Worm (Caenorhabditis elegans): ENCODE data around the gene lmd-5.

lmd-5 gene

DNA sequence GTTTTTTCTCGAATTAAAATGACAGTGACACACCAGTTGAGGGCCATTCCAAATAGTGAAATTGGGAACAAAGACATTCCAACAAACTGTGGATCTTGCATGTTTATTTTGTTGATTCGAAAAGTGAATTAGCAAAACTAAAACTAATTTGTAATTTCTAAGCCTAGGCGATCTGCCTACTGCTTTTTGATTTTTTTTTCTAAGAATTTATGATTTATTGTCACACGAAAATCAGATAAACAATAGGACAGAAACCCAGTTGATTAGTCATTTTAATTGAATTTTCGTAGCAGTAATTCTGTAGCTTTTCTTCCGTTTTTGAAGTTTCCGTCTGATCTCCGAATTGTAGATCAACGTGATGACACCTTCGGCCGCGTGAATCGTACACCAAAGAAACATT is 4.7 kb upstream of the lmd-5 start, which contains the start of gene srx-33:
Gene srx-33, minus strand, starts transcription at position 101 of the 400 bp plus-strand sequence.
- TF ChIP-seq tlp-1 (tag; optimal IDR thresholded peaks at IDR 0.05) (no peak), nhr-28 (tag; optimal IDR thresholded peaks at IDR 0.05) (no peak), rnt-1 (tag; optimal IDR thresholded peaks at IDR 0.05) (no peak), ztf-4 (tag; optimal IDR thresholded peaks at IDR 0.05) (no peak), nhr-76 (tag; optimal IDR thresholded peaks at IDR 0.05) (no peak), ceh-82 (tag; optimal IDR thresholded peaks at IDR 0.05) (no peak), nhr-12 (tag; optimal IDR thresholded peaks at IDR 0.05) (no peak)

DNA sequence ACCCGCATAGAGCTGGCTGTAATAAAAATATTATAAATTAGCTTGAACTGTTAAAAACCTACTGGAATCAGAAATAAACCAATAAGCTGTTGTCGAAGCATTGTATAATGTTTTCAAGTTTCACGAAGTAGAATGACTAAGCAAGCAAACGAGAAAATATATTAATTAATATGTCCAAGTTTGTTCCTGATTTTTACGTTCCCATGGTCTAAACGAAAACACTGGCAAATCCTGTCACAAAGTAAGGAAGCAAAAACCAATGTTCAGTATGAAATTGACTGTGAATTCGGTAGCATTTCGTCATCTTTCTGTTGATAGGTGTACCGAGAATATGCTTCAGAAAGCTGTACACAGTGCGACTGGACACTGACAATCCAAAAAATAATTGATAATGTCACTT is 3.3 kb upstream of the lmd-5 start, which contains the start of gene srx-34:
Gene srx-34, minus strand, starts transcription at position 101 of the 400 bp plus-strand sequence.
- TF ChIP-seq unc-30 (tag; optimal IDR thresholded peaks at IDR 0.05) (no peak), snpc-4 (tag; optimal IDR thresholded peaks at IDR 0.05) (no peak), mep-1 (tag; optimal IDR thresholded peaks at IDR 0.05) (no peak), ceh-88 (GFP tag; IDR thresholded peaks at IDR 0.05) (no peak), unc-98 (GFP tag; IDR thresholded peaks at IDR 0.05) (no peak)

DNA sequence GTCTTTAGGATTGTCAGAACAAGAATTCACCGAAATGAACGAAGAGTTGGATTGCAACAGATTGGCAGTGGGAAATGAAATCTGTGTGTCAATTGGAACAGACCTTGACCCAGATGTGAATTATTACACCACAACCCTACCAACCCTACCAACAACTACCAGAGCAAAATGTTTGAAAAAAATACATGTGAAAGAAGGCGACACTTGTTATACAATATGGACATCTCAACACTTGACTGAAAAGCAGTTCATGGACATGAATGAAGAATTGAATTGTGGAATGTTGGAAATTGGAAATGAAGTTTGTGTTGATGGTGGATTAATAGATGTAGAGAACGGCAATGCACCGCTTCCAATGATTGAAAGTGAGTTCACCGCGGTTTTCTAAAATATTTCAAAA is 521 bp downstream of the lmd-5 start:
- TF ChIP-seq nhr-71 (tag; optimal IDR thresholded peaks at IDR 0.05) (no peak), hlh-17 (GFP tag; optimal IDR thresholded peaks at IDR 0.05; ENCODE audit: borderline replicate concordance) (no peak), xbp-1 (tag; optimal IDR thresholded peaks at IDR 0.05) (no peak), efl-3 (GFP tag; optimal IDR thresholded peaks at IDR 0.05) (no peak), unc-86 (tag; optimal IDR thresholded peaks at IDR 0.05) (no peak), nhr-90 (tag; optimal IDR thresholded peaks at IDR 0.05; ENCODE audit: poor library complexity) (no peak), blmp-1 (tag; optimal IDR thresholded peaks at IDR 0.05) (no peak), unc-62 (GFP tag; optimal IDR thresholded peaks at IDR 0.05) (no peak), ztf-11 (tag; optimal IDR thresholded peaks at IDR 0.05) (no peak), sox-4 (tag; optimal IDR thresholded peaks at IDR 0.05) (no peak), snpc-4 (tag; optimal IDR thresholded peaks at IDR 0.05) (no peak)

DNA sequence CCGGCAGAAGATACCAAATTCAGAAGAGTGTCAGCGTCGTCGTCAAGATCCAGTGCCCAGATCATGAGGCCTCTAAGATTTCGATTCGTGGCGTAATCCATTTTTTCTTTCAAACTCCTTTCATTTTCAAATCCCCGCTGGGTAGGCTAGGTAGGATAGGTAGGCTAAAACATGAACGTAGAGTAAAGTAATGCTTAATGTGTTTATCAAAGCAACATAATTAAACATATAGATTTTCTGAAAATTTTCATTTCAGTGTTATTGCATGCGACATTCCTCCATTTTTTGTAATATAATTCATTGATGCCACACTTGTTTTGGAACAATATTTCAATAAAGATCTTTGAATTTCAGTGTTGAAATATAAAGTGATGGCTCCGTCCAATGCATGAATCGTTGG is 6.0 kb downstream of the lmd-5 start, which contains the start of gene T01C4.8:
Gene T01C4.8, minus strand, starts transcription at position 101 of the 400 bp plus-strand sequence.
- no peak for TF ChIP-seq aha-1 (tag; optimal IDR thresholded peaks at IDR 0.05)
- no peak for TF ChIP-seq efl-1 (optimal IDR thresholded peaks at IDR 0.05)
- peak in 1 of 2 experiments; percentile 13 for TF ChIP-seq efl-1 (GFP tag; optimal IDR thresholded peaks at IDR 0.05 in 1 of 2)
- no peak for TF ChIP-seq tlp-1 (tag; optimal IDR thresholded peaks at IDR 0.05)

DNA sequence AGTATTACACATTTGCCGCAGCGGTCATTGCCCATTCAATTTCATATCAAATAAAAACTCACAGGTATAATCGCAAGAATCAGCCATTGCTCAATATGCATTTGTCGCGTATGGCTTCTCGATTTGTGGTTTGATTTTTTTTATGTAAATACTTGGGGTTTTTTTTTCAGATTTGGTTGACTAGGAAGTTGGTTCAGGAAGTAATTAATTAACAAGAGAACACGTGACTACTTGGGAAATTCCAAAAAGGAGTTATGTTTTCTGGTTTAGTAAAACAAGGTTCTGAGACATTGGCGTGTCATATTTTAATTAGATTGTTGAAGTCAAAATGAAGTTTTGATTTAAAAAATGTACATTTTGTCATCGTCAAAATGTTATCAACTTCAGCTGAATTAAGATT is 7.5 kb downstream of the lmd-5 start, which contains the start of gene srx-36:
Gene srx-36, minus strand, starts transcription at position 101 of the 400 bp plus-strand sequence.
- no peak for TF ChIP-seq egl-13 (tag; optimal IDR thresholded peaks at IDR 0.05)
- TF ChIP-seq nhr-12 (tag; optimal IDR thresholded peaks at IDR 0.05): no peak
- TF ChIP-seq C16A3.4 (tag; optimal IDR thresholded peaks at IDR 0.05): no peak
- no peak for TF ChIP-seq pqm-1 (tag; optimal IDR thresholded peaks at IDR 0.05)
- no peak for TF ChIP-seq mef-2 (tag; optimal IDR thresholded peaks at IDR 0.05)
- TF ChIP-seq elt-3 (tag; optimal IDR thresholded peaks at IDR 0.05): no peak

DNA sequence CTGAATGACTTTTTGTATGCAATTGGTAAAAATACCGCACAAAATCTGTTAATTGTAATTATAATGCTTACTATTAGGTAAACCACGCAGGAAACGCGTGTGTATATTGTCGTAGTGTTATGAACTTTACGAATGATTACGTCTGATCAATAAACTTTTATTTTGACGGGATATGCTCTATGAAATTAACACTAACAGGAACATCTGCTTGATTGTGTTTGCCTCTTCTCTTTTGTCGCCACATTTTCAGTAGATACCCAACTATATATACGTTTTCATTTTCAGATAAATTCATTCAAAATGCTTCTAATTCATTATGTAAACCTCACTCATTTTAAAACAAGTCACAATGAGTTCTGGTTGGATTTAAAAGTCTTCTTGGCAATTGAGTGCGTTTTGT is 8.8 kb downstream of the lmd-5 start, which contains the start of gene sre-10:
Gene sre-10, plus strand, starts transcription at position 301 of the 400 bp plus-strand sequence.
- TF ChIP-seq unc-30 (tag; optimal IDR thresholded peaks at IDR 0.05) (no peak), elt-2 (tag; optimal IDR thresholded peaks at IDR 0.05) (no peak), hlh-17 (GFP tag; optimal IDR thresholded peaks at IDR 0.05; ENCODE audit: borderline replicate concordance) (no peak), nhr-85 (tag) (no peak), nhr-20 (tag; optimal IDR thresholded peaks at IDR 0.05) (no peak), lir-3 (tag; optimal IDR thresholded peaks at IDR 0.05; ENCODE audit: poor library complexity) (no peak), dpl-1 (GFP tag; optimal IDR thresholded peaks at IDR 0.05) (no peak), pax-3 (tag; optimal IDR thresholded peaks at IDR 0.05) (no peak)

Measured in whole organism, L1 larva.